Fruit fly (Drosophila melanogaster) Kc167 (cell line): ENCODE data around the gene Cyp4ae1.

Experiments used
- h ChIP-seq: fragments of >200 bp; optimal IDR thresholded peaks from 3 replicates; lab custom pipeline; 2018; ENCODE audit warnings: missing external identifiers
- psq ChIP-seq: fragments of >200 bp; optimal IDR thresholded peaks from 2 replicates; lab custom pipeline; 2017; ENCODE audit warnings: missing external identifiers
- ttk ChIP-seq: sonication (Bioruptor generic); optimal IDR thresholded peaks from 2 replicates; lab custom pipeline; 2017; ENCODE audit warnings: missing external identifiers

DNA sequence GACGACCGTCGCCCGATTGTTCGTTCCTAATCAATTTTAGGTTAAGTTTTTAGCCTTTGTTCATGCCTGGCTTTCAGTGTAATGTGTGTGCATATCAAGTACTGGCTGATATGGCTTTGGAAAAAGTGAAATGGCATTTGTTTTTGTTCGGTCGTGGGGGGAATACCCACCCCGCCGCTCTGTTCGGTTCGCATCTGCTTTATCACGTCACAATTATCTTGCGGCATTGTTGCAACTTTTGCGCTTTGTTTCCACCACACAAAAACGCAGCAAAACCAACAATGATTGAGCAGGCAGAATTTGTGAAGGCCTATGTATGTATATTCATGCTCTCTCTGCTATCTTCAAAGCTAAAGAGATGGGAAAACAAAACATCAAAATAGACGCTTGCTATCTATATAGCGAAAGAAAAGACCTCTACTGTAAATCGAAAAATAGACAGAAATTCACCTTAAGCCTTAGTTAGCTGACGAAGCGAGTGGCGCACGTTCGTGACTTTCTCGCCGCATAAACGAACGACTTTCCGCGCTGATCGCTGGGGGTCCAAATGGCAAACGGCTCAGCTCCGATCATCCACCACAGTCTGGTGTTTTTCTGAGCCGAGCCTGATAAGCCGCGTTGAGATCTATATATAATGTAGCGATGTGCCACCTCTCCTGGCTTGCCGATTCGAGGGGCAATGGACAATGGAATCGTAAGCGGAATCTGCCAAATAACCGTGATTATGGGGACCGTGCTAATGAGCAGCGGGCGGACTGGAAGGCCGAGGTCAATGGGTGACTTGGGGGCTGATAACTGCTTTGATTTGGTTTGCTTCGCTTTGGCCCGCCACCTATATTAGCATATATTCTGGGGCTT is 18.8 kb downstream of the Cyp4ae1 start:
- TF ChIP-seq h (lab: Kevin White, UChicago): no peak
- TF ChIP-seq psq (lab: Kevin White, UChicago): no peak
- TF ChIP-seq ttk (lab: Kevin White, UChicago): no peak
